Fruit fly (Drosophila melanogaster): ENCODE measurements around the gene CG1316.
A peak's percentile ranks its signal among the peaks of the same experiment; 100 is the strongest.

Gene CG1316

DNA sequence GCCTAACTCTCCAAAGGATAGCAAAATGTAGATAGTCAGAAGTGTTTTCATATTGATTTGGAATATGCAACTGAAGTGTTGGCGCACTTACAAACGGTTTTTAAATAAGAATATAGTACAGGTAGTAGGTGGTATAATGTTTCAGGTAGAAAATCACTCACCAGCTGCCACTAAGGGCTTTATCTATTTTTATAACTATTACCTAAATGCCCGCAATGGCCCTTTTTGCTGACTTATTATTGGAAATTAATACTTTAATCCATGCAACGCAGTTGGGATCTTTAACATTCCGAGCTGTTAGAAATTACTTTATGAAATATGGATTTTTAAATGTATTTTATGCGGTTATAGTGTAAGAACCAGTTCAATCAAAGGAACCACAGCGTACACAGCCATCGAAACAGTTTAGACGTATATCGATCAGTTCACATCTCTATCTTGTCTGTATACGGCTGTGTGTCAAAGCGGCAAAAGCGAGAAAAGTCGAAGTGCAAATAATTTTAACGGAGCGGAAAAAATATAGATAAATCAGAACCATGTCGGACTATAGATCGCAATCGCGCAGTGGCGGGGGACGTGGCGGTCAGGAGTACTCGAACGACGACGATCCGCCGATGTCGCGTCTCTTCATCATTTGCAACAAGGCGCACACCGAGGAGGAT lies at the start of gene CG1316, which contains the start of gene srw:
Gene CG1316 (plus strand): TSS at position 424 of the 662 bp plus-strand sequence.
Gene srw (minus strand): TSS at position 51 of the 662 bp plus-strand sequence.
- TF ChIP-seq esn (GFP tag; optimal IDR thresholded peaks at IDR 0.05) (peak; percentile 12), Sox14 (GFP tag; optimal IDR thresholded peaks at IDR 0.05) (peak; percentile 6), CG1621 (tag; optimal IDR thresholded peaks at IDR 0.05) (peak; percentile 53), Lpt (GFP tag; optimal IDR thresholded peaks at IDR 0.05) (no peak)

DNA sequence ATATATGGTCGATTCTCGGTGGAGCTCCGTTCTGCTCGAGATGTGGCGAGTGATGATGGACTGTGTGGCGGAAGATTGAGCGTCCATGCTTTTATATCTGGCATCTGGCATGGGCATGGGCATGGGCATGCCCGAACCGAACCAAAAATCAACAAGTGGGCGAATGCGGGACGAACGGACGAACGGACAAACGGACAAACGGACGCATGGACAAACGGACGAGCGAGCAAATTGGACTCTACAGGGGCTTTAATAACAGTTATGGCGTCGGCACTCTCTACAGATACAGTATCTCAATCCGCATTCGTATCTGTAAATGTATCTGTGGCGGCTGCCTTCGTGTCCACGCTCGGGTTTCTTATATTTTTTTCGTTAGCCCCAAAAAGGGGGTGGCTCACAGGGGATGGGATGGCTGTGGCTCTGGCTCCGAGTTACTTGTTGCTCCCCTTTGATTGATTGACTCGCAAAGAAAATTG lies 47.5 kb upstream of the CG1316 start, which contains the start of gene ImpL2:
Gene ImpL2 (minus strand): TSS at position 51 of the 476 bp plus-strand sequence.
- TF ChIP-seq Hr39 (GFP tag; optimal IDR thresholded peaks at IDR 0.05) (no peak), Eip78C (GFP tag) (peak; percentile 35)

DNA sequence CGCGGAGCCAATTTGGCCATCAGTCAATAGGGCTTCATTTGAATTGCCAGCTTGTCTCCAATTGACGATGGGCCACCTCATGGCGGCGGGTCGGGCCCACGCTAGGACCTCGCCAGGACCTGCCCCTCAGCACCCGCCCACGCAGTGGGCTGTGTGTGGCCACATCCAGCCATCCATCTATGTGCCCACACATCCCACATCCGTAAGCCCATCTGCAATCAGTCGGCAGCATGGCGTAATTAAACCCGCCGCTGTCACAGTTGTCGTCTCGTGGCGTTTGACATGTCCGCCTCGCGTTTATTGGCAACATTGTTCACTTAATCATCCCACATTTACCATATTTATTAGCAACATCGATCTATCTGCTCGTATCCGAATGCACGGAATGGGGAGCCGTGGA lies 45.5 kb upstream of the CG1316 start:
- no peak for TF ChIP-seq cyc (GFP tag; optimal IDR thresholded peaks at IDR 0.05)
- no peak for TF ChIP-seq acj6 (GFP tag; optimal IDR thresholded peaks at IDR 0.05)
- no peak for TF ChIP-seq ss (GFP tag; optimal IDR thresholded peaks at IDR 0.05)
- TF ChIP-seq dac (GFP tag; optimal IDR thresholded peaks at IDR 0.05), result no peak
- no peak for TF ChIP-seq pdm3 (GFP tag; optimal IDR thresholded peaks at IDR 0.05)
- TF ChIP-seq Smox (GFP tag; optimal IDR thresholded peaks at IDR 0.05), result no peak
- no peak for TF ChIP-seq Ets21C (GFP tag; optimal IDR thresholded peaks at IDR 0.05)
- TF ChIP-seq CG1621 (tag; optimal IDR thresholded peaks at IDR 0.05), result no peak
- no peak for TF ChIP-seq CG10631 (GFP tag; optimal IDR thresholded peaks at IDR 0.05)
- TF ChIP-seq CG11762 (GFP tag; optimal IDR thresholded peaks at IDR 0.05; ENCODE audit: insufficient read depth), result no peak
- TF ChIP-seq salr (GFP tag; optimal IDR thresholded peaks at IDR 0.05), result no peak
- no peak for TF ChIP-seq CG8319 (GFP tag; optimal IDR thresholded peaks at IDR 0.05)
- TF ChIP-seq Hr38 (GFP tag; optimal IDR thresholded peaks at IDR 0.05), result no peak
- TF ChIP-seq CG11294 (GFP tag; IDR thresholded peaks at IDR 0.05), result no peak
- no peak for TF ChIP-seq Sox15 (GFP tag; optimal IDR thresholded peaks at IDR 0.05)
- TF ChIP-seq CG8119 (GFP tag; IDR thresholded peaks at IDR 0.05), result no peak
- TF ChIP-seq CG31627 (GFP tag; optimal IDR thresholded peaks at IDR 0.05), result no peak
- TF ChIP-seq CG4318 (GFP tag; optimal IDR thresholded peaks at IDR 0.05), result no peak

DNA sequence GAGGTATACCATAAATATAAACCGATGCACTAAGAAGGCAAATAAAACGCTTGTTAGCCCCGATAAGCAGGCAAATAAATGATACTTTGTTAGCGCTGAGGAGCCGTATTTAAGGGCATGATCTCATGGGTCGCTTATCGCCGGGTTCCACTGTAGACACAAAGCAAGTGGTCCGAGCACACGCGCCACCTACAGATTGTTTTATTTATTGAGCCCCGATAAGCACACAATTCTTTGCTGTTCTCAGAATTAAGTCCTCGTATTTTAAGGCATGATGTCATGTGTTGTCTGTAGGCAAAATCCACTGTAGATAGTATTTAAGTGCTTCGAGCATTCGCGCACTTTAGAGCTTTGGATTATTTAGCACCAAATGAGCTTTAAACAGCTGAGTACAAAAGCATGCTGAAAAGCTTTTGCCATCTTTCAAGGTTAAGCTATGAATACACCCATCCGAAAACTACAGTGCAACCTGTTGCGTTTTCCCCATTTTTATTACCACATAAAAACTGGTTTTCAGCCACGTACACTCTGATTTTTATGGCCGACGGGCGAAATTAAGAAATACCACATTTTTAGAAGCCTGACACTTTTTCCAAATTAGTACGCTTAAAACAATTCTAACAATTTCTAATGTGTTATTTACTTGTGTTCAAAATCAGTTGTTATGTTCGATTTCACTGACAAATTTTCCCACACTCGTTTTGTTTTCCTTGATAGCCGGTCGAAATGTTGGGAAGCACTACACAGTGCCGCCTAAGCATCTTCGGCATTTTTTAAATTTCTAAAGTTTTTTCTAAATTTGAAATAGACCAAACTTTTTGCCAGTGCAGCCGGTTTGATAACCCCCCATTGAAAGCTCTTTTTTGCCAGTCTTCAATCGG lies 44.0 kb upstream of the CG1316 start, which contains the start of gene Sqor:
Gene Sqor (plus strand): TSS at position 732 of the 881 bp plus-strand sequence.
- TF ChIP-seq spab (GFP tag; optimal IDR thresholded peaks at IDR 0.05) (peak; percentile 88), CG7368 (GFP tag; optimal IDR thresholded peaks at IDR 0.05) (peak; percentile 91), CG6276 (GFP tag; optimal IDR thresholded peaks at IDR 0.05) (peak; percentile 97), CG32006 (GFP tag; optimal IDR thresholded peaks at IDR 0.05) (peak; percentile 99), CG11294 (GFP tag; IDR thresholded peaks at IDR 0.05) (peak; percentile 87), Ets96B (tag; optimal IDR thresholded peaks at IDR 0.05) (peak; percentile 86), Eip75B (GFP tag; optimal IDR thresholded peaks at IDR 0.05) (peak; percentile 95), CG16779 (tag; optimal IDR thresholded peaks at IDR 0.05) (peak; percentile 92), CG10669 (GFP tag; optimal IDR thresholded peaks at IDR 0.05) (peak; percentile 91), cyc (GFP tag; optimal IDR thresholded peaks at IDR 0.05) (peak; percentile 91), fd85E (GFP tag; optimal IDR thresholded peaks at IDR 0.05) (peak; percentile 78), Smox (GFP tag; optimal IDR thresholded peaks at IDR 0.05) (peak; percentile 89), CG9139 (GFP tag; optimal IDR thresholded peaks at IDR 0.05) (peak; percentile 89), CG4318 (GFP tag; optimal IDR thresholded peaks at IDR 0.05) (peak; percentile 97), topi (GFP tag; optimal IDR thresholded peaks at IDR 0.05) (peak; percentile 94), fd59A (GFP tag; optimal IDR thresholded peaks at IDR 0.05) (peak; percentile 93), CG6854 (GFP tag; optimal IDR thresholded peaks at IDR 0.05) (peak; percentile 91), dac (GFP tag; optimal IDR thresholded peaks at IDR 0.05) (peak; percentile 95), Sox14 (GFP tag; optimal IDR thresholded peaks at IDR 0.05) (peak; percentile 97), Ets21C (GFP tag; optimal IDR thresholded peaks at IDR 0.05) (peak; percentile 89), CG6808 (GFP tag; optimal IDR thresholded peaks at IDR 0.05) (peak; percentile 95), CG11762 (GFP tag; optimal IDR thresholded peaks at IDR 0.05; ENCODE audit: insufficient read depth) (peak; percentile 90), Met (GFP tag; optimal IDR thresholded peaks at IDR 0.05) (no peak), Lpt (GFP tag; optimal IDR thresholded peaks at IDR 0.05) (peak; percentile 93), svp (GFP tag) (peak; percentile 99), CG8319 (GFP tag; optimal IDR thresholded peaks at IDR 0.05) (peak; percentile 86), CG8119 (GFP tag; IDR thresholded peaks at IDR 0.05) (peak; percentile 96), OdsH (GFP tag; optimal IDR thresholded peaks at IDR 0.05) (peak; percentile 95), CG8632 (GFP tag; optimal IDR thresholded peaks at IDR 0.05) (peak; percentile 92)

All from whole organism, prepupa.